Worm (Caenorhabditis elegans) whole organism, mixed stage, embryonic: Measurements from ENCODE around the gene sru-23.

ENCODE experiments used
- bed-3 ChIP-seq: fragments of 200-800 bp; sonication (Bioruptor generic); optimal IDR thresholded peaks from 3 replicates; lab custom pipeline; 2018; ENCODE audit warnings: mild to moderate bottlenecking, missing genetic modification characterization, moderate library complexity, missing compliant biosample characterization
- blmp-1 ChIP-seq: fragments of 150-350 bp; optimal IDR thresholded peaks from 2 replicates; lab custom pipeline; 2014; ENCODE audit warnings: missing biosample characterization, missing genetic modification characterization
- ceh-39 ChIP-seq: fragments of 150-350 bp; optimal IDR thresholded peaks from 2 replicates; lab custom pipeline; 2014; ENCODE audit warnings: missing biosample characterization, missing genetic modification characterization
- ceh-43 ChIP-seq: fragments of 200-800 bp; sonication (Bioruptor generic); optimal IDR thresholded peaks from 2 replicates; lab custom pipeline; 2018; ENCODE audit warnings: mild to moderate bottlenecking, missing genetic modification characterization, moderate library complexity, missing compliant biosample characterization
- ceh-83 ChIP-seq: fragments of 200-800 bp; sonication (Bioruptor generic); optimal IDR thresholded peaks from 2 replicates; lab custom pipeline; 2018; ENCODE audit warnings: mild to moderate bottlenecking, missing genetic modification characterization, missing compliant biosample characterization
- ces-1 ChIP-seq: fragments of 150-350 bp; optimal IDR thresholded peaks from 2 replicates; lab custom pipeline; 2014; ENCODE audit warnings: missing biosample characterization, missing genetic modification reagents, missing genetic modification characterization
- cnd-1 ChIP-seq: fragments of 200-800 bp; sonication (Bioruptor generic); optimal IDR thresholded peaks from 2 replicates; lab custom pipeline; 2018; ENCODE audit warnings: mild to moderate bottlenecking, missing genetic modification characterization, missing compliant biosample characterization
- drap-1 ChIP-seq: fragments of 200-800 bp; sonication (Bioruptor generic); optimal IDR thresholded peaks from 3 replicates; lab custom pipeline; 2018; ENCODE audit warnings: mild to moderate bottlenecking, missing genetic modification characterization, missing compliant biosample characterization
- elt-1 ChIP-seq: sonication (generic microtip); optimal IDR thresholded peaks from 2 replicates; lab custom pipeline; 2017; ENCODE audit warnings: missing genetic modification characterization, mild to moderate bottlenecking, missing compliant biosample characterization, antibody characterized with exemption, moderate library complexity, borderline replicate concordance; ENCODE audit not compliant: insufficient read depth
- elt-3 ChIP-seq: fragments of 150-350 bp; optimal IDR thresholded peaks from 2 replicates; lab custom pipeline; 2014; ENCODE audit warnings: missing biosample characterization, missing genetic modification characterization
- ham-2 ChIP-seq: fragments of 200-800 bp; sonication (Bioruptor generic); optimal IDR thresholded peaks from 2 replicates; lab custom pipeline; 2018; ENCODE audit warnings: mild to moderate bottlenecking, missing genetic modification characterization, missing compliant biosample characterization
- hlh-1 ChIP-seq: fragments of 150-350 bp; optimal IDR thresholded peaks from 2 replicates; lab custom pipeline; 2014; ENCODE audit warnings: missing biosample characterization, missing genetic modification reagents, missing genetic modification characterization
- lin-13 ChIP-seq: fragments of 150-350 bp; optimal IDR thresholded peaks from 2 replicates; lab custom pipeline; 2014; ENCODE audit warnings: missing biosample characterization, missing genetic modification characterization
- mab-5 ChIP-seq: fragments of 150-350 bp; optimal IDR thresholded peaks from 2 replicates; lab custom pipeline; 2014; ENCODE audit warnings: missing biosample characterization, missing genetic modification characterization
- mls-2 ChIP-seq: sonication (generic microtip); optimal IDR thresholded peaks from 2 replicates; lab custom pipeline; 2016; ENCODE audit warnings: mild to moderate bottlenecking, missing genetic modification characterization, moderate library complexity, missing compliant biosample characterization
- nhr-12 ChIP-seq: fragments of 150-350 bp; optimal IDR thresholded peaks from 2 replicates; lab custom pipeline; 2014; ENCODE audit warnings: missing biosample characterization, missing genetic modification characterization
- nhr-2 ChIP-seq: fragments of 150-350 bp; optimal IDR thresholded peaks from 2 replicates; lab custom pipeline; 2014; ENCODE audit warnings: missing biosample characterization, missing genetic modification characterization
- nhr-237 ChIP-seq: fragments of 150-350 bp; optimal IDR thresholded peaks from 2 replicates; lab custom pipeline; 2014; ENCODE audit warnings: missing biosample characterization, missing genetic modification characterization
- nhr-28 ChIP-seq: fragments of 150-350 bp; optimal IDR thresholded peaks from 2 replicates; lab custom pipeline; 2014; ENCODE audit warnings: missing biosample characterization, missing genetic modification characterization
- nhr-76 ChIP-seq: sonication (generic microtip); optimal IDR thresholded peaks from 2 replicates; lab custom pipeline; 2017; ENCODE audit warnings: missing biosample characterization, missing genetic modification characterization
- pha-4 ChIP-seq: fragments of 150-350 bp; optimal IDR thresholded peaks from 2 replicates; lab custom pipeline; 2018; ENCODE audit warnings: missing biosample characterization, missing genetic modification reagents, missing genetic modification characterization
- sem-2 ChIP-seq: fragments of 200-800 bp; sonication (Bioruptor generic); optimal IDR thresholded peaks from 2 replicates; lab custom pipeline; 2018; ENCODE audit warnings: mild to moderate bottlenecking, missing genetic modification characterization, missing compliant biosample characterization
- snpc-4 ChIP-seq: fragments of 150-350 bp; optimal IDR thresholded peaks from 2 replicates; lab custom pipeline; 2014; ENCODE audit warnings: missing biosample characterization, missing genetic modification characterization
- sptf-1 ChIP-seq: sonication (generic microtip); optimal IDR thresholded peaks from 2 replicates; lab custom pipeline; 2017; ENCODE audit warnings: mild to moderate bottlenecking, missing genetic modification characterization, moderate library complexity, missing compliant biosample characterization
- tbx-8 ChIP-seq: fragments of 200-800 bp; sonication (Bioruptor generic); optimal IDR thresholded peaks from 2 replicates; lab custom pipeline; 2018; ENCODE audit warnings: mild to moderate bottlenecking, missing genetic modification characterization, moderate library complexity, missing compliant biosample characterization
- unc-120 ChIP-seq: sonication (generic microtip); optimal IDR thresholded peaks from 2 replicates; lab custom pipeline; 2017; ENCODE audit warnings: missing genetic modification characterization, missing compliant biosample characterization; ENCODE audit not compliant: poor library complexity, severe bottlenecking
- unc-39 ChIP-seq: fragments of 150-350 bp; optimal IDR thresholded peaks from 2 replicates; lab custom pipeline; 2014; ENCODE audit warnings: missing biosample characterization, missing genetic modification characterization
- unc-62 ChIP-seq: fragments of 150-350 bp; optimal IDR thresholded peaks from 2 replicates; lab custom pipeline; 2014; ENCODE audit warnings: missing biosample characterization, missing genetic modification reagents, missing genetic modification characterization
- zip-8 ChIP-seq: fragments of 150-350 bp; optimal IDR thresholded peaks from 2 replicates; lab custom pipeline; 2014; ENCODE audit warnings: missing biosample characterization, missing genetic modification characterization
- ztf-11 ChIP-seq: fragments of 150-350 bp; optimal IDR thresholded peaks from 2 replicates; lab custom pipeline; 2014; ENCODE audit warnings: missing biosample characterization, missing genetic modification characterization

sru-23 gene

ce11 chrV:15970820-15971219 lies 1.6 kb downstream of the sru-23 start:
- TF ChIP-seq mls-2 (no peak), zip-8 (tag; lab: Kevin White, UChicago) (no peak), unc-62 (GFP tag; lab: Kevin White, UChicago) (no peak), lin-13 (tag; lab: Kevin White, UChicago) (no peak), nhr-237 (tag; lab: Kevin White, UChicago) (no peak), bed-3 (GFP tag; lab: Kevin White, UChicago) (no peak), nhr-2 (tag; lab: Kevin White, UChicago) (no peak)

- TF ChIP-seq bed-3 (GFP tag; lab: Kevin White, UChicago): no peak
- no peak for TF ChIP-seq hlh-1 (tag; lab: Kevin White, UChicago)
- TF ChIP-seq elt-3 (tag; lab: Kevin White, UChicago): no peak
- no peak for TF ChIP-seq mls-2
- TF ChIP-seq mab-5 (tag; lab: Kevin White, UChicago): no peak
- TF ChIP-seq nhr-2 (tag; lab: Kevin White, UChicago): no peak
- TF ChIP-seq ceh-83 (GFP tag; lab: Kevin White, UChicago): no peak
- no peak for TF ChIP-seq elt-1 (tag; lab: Kevin White, UChicago)
- no peak for TF ChIP-seq nhr-76
- TF ChIP-seq cnd-1: no peak
- no peak for TF ChIP-seq nhr-237 (tag; lab: Kevin White, UChicago)
- no peak for TF ChIP-seq unc-120 (tag; lab: Kevin White, UChicago)
- no peak for TF ChIP-seq ceh-43 (GFP tag; lab: Kevin White, UChicago)
- TF ChIP-seq ces-1: no peak
- TF ChIP-seq lin-13 (tag; lab: Kevin White, UChicago): no peak
- no peak for TF ChIP-seq drap-1
- TF ChIP-seq unc-62 (GFP tag; lab: Kevin White, UChicago): no peak
Measured at ce11 chrV:15969653-15970052, 2.7 kb downstream of the sru-23 start, which contains the start of gene F36G9.7. F36G9.7 (minus strand) TSS chrV:15969753.

- no peak for TF ChIP-seq snpc-4
- TF ChIP-seq elt-1 (tag; lab: Kevin White, UChicago): no peak
- TF ChIP-seq zip-8 (tag; lab: Kevin White, UChicago): no peak
- no peak for TF ChIP-seq mls-2
- no peak for TF ChIP-seq pha-4
- no peak for TF ChIP-seq nhr-12
- no peak for TF ChIP-seq tbx-8
- TF ChIP-seq hlh-1 (tag; lab: Kevin White, UChicago): no peak
- TF ChIP-seq ham-2: no peak
- TF ChIP-seq blmp-1 (tag; lab: Kevin White, UChicago): no peak
- TF ChIP-seq sem-2: no peak
- no peak for TF ChIP-seq nhr-76
- TF ChIP-seq unc-62 (GFP tag; lab: Kevin White, UChicago): no peak
- TF ChIP-seq sptf-1 (tag; lab: Kevin White, UChicago): no peak
- TF ChIP-seq ces-1: no peak
- no peak for TF ChIP-seq elt-3 (tag; lab: Kevin White, UChicago)
- no peak for TF ChIP-seq drap-1
Measured at ce11 chrV:15967542-15967941, 4.8 kb downstream of the sru-23 start, which contains the start of gene sri-1. sri-1 (minus strand) TSS chrV:15967642.

- TF ChIP-seq ceh-83 (GFP tag; lab: Kevin White, UChicago) (no peak), nhr-12 (no peak), unc-39 (tag; lab: Kevin White, UChicago) (no peak), zip-8 (tag; lab: Kevin White, UChicago) (no peak), elt-1 (tag; lab: Kevin White, UChicago) (no peak), nhr-2 (tag; lab: Kevin White, UChicago) (no peak), ztf-11 (tag; lab: Kevin White, UChicago) (no peak), drap-1 (no peak), ceh-43 (GFP tag; lab: Kevin White, UChicago) (no peak), ceh-39 (tag; lab: Kevin White, UChicago) (no peak), elt-3 (tag; lab: Kevin White, UChicago) (no peak), unc-120 (tag; lab: Kevin White, UChicago) (no peak), lin-13 (tag; lab: Kevin White, UChicago) (no peak), ces-1 (no peak), bed-3 (GFP tag; lab: Kevin White, UChicago) (no peak)
Measured at ce11 chrV:15965114-15965513, 7.3 kb downstream of the sru-23 start, which contains the start of gene sri-2. sri-2 (minus strand) TSS chrV:15965214.

- TF ChIP-seq unc-39 (tag; lab: Kevin White, UChicago): no peak
- no peak for TF ChIP-seq nhr-2 (tag; lab: Kevin White, UChicago)
- TF ChIP-seq ztf-11 (tag; lab: Kevin White, UChicago): no peak
- TF ChIP-seq mls-2: no peak
- no peak for TF ChIP-seq bed-3 (GFP tag; lab: Kevin White, UChicago)
- no peak for TF ChIP-seq nhr-28
- no peak for TF ChIP-seq blmp-1 (tag; lab: Kevin White, UChicago)
- no peak for TF ChIP-seq sem-2
Measured at ce11 chrV:15959456-15959855, 12.9 kb downstream of the sru-23 start.
